Fruit fly (Drosophila melanogaster) whole organism, embryonic: ENCODE data around the gene NitFhit.
A peak's percentile ranks its signal among the peaks of the same experiment; 100 is the strongest.

Experiments used
- Atf6 ChIP-seq: fragments of 200-800 bp; sonication (Bioruptor generic); IDR thresholded peaks from 2 replicates; pipeline ENCODE4 v1.3.6; 2022; ENCODE audit warnings: missing biosample characterization, missing genetic modification characterization
- BEAF-32 ChIP-seq: fragments of 200-800 bp; sonication (Bioruptor generic); optimal IDR thresholded peaks from 3 replicates; lab custom pipeline; 2017; ENCODE audit warnings: missing biosample characterization, missing genetic modification characterization, mild to moderate bottlenecking, moderate library complexity, missing genetic modification reagents
- C15 ChIP-seq: fragments of 200-800 bp; sonication (Bioruptor generic); IDR thresholded peaks from 3 replicates; pipeline ENCODE4 v1.3.6; 2022; ENCODE audit warnings: missing biosample characterization, missing genetic modification characterization
- CG10274 ChIP-seq: fragments of 200-800 bp; sonication (Bioruptor generic); optimal IDR thresholded peaks from 3 replicates; lab custom pipeline; 2017; ENCODE audit warnings: missing biosample characterization, mild to moderate bottlenecking, missing genetic modification characterization
- CG10431 ChIP-seq: fragments of 200-800 bp; sonication (Bioruptor generic); optimal IDR thresholded peaks from 3 replicates; lab custom pipeline; 2018; ENCODE audit warnings: missing biosample characterization, mild to moderate bottlenecking, missing genetic modification characterization
- CG12744 ChIP-seq: fragments of 200-800 bp; sonication (Bioruptor generic); optimal IDR thresholded peaks from 2 replicates; lab custom pipeline; 2016; ENCODE audit warnings: missing biosample characterization, missing genetic modification characterization
- CG12769 ChIP-seq: fragments of 200-800 bp; sonication (Bioruptor generic); optimal IDR thresholded peaks from 2 replicates; lab custom pipeline; 2019; ENCODE audit warnings: missing biosample characterization, mild to moderate bottlenecking, missing genetic modification characterization, moderate library complexity
- CG13287 ChIP-seq: fragments of 200-800 bp; sonication (Bioruptor generic); IDR thresholded peaks from 2 replicates; pipeline ENCODE4 v1.3.6; 2022; ENCODE audit warnings: missing biosample characterization, missing genetic modification characterization; ENCODE audit not compliant: partially characterized antibody
- CG14014 ChIP-seq: fragments of 200-800 bp; sonication (Bioruptor generic); IDR thresholded peaks from 2 replicates; pipeline ENCODE4 v1.3.6; 2022; ENCODE audit warnings: missing biosample characterization, missing genetic modification characterization
- CG14710 ChIP-seq: fragments of 200-800 bp; sonication (Bioruptor generic); optimal IDR thresholded peaks from 3 replicates; lab custom pipeline; 2019; ENCODE audit warnings: missing biosample characterization, mild to moderate bottlenecking, missing genetic modification characterization, moderate library complexity
- CG18011 ChIP-seq: fragments of 200-800 bp; sonication (Bioruptor generic); optimal IDR thresholded peaks from 2 replicates; lab custom pipeline; 2017; ENCODE audit warnings: missing biosample characterization, missing genetic modification characterization, mild to moderate bottlenecking, moderate library complexity, missing genotype
- CG18764 ChIP-seq: fragments of 200-800 bp; sonication (Bioruptor generic); optimal IDR thresholded peaks from 3 replicates; lab custom pipeline; 2016; ENCODE audit warnings: missing biosample characterization, missing genetic modification characterization
- CG2116 ChIP-seq: fragments of 200-800 bp; sonication (Bioruptor generic); optimal IDR thresholded peaks from 3 replicates; lab custom pipeline; 2018; ENCODE audit warnings: missing biosample characterization, mild to moderate bottlenecking, missing genetic modification characterization
- CG2120 ChIP-seq: fragments of 200-800 bp; sonication (Bioruptor generic); optimal IDR thresholded peaks from 3 replicates; lab custom pipeline; 2016; ENCODE audit warnings: missing biosample characterization, missing genetic modification characterization
- CG30020 ChIP-seq: fragments of 200-800 bp; optimal IDR thresholded peaks from 2 replicates; lab custom pipeline; 2019; ENCODE audit warnings: missing biosample characterization, mild to moderate bottlenecking, missing genetic modification characterization, moderate library complexity
- CG31365 ChIP-seq: fragments of 200-800 bp; sonication (Bioruptor generic); optimal IDR thresholded peaks from 2 replicates; lab custom pipeline; 2018; ENCODE audit warnings: missing biosample characterization, mild to moderate bottlenecking, missing genetic modification characterization
- CG32767 ChIP-seq: fragments of 200-800 bp; sonication (Bioruptor generic); IDR thresholded peaks from 2 replicates; pipeline ENCODE4 v1.3.6; 2022; ENCODE audit warnings: missing biosample characterization, missing genetic modification characterization
- CG33213 ChIP-seq: fragments of 200-800 bp; sonication (Bioruptor generic); optimal IDR thresholded peaks from 3 replicates; lab custom pipeline; 2016; ENCODE audit warnings: missing biosample characterization, missing genetic modification characterization
- CG3847 ChIP-seq: fragments of 200-800 bp; sonication (Bioruptor generic); IDR thresholded peaks from 2 replicates; pipeline ENCODE4 v1.3.6; 2022; ENCODE audit warnings: missing biosample characterization, missing genetic modification characterization
- CG4404 ChIP-seq: fragments of 200-800 bp; sonication (Bioruptor generic); IDR thresholded peaks from 2 replicates; pipeline ENCODE4 v1.3.6; 2022; ENCODE audit warnings: missing biosample characterization, missing genetic modification characterization
- CG4617 ChIP-seq: fragments of 200-800 bp; sonication (Bioruptor generic); optimal IDR thresholded peaks from 3 replicates; lab custom pipeline; 2016; ENCODE audit warnings: missing biosample characterization, missing genetic modification characterization, borderline replicate concordance
- CG6175 ChIP-seq: fragments of 200-800 bp; sonication (Bioruptor generic); IDR thresholded peaks from 3 replicates; pipeline ENCODE4 v1.3.6; 2022; ENCODE audit warnings: missing biosample characterization, missing genetic modification characterization
- CG6254 ChIP-seq: fragments of 200-800 bp; sonication (Bioruptor generic); optimal IDR thresholded peaks from 3 replicates; lab custom pipeline; 2017; ENCODE audit warnings: mild to moderate bottlenecking, missing biosample characterization, missing genetic modification reagents, missing genetic modification characterization
- CG9609 ChIP-seq: fragments of 200-800 bp; sonication (Bioruptor generic); optimal IDR thresholded peaks from 3 replicates; lab custom pipeline; 2016; ENCODE audit warnings: missing biosample characterization, missing genetic modification characterization
- Dll ChIP-seq: fragments of 200-800 bp; sonication (Bioruptor generic); IDR thresholded peaks from 4 replicates; pipeline ENCODE4 v1.3.6; 2022; ENCODE audit warnings: missing biosample characterization, missing genetic modification characterization; ENCODE audit not compliant: partially characterized antibody
- Ets65A ChIP-seq: fragments of 200-800 bp; sonication (Bioruptor generic); peaks from one replicate; lab custom pipeline; 2016; ENCODE audit warnings: missing biosample characterization, missing genetic modification characterization
- MBD-R2 ChIP-seq: fragments of 200-800 bp; sonication (Bioruptor generic); IDR thresholded peaks from 2 replicates; pipeline ENCODE4 v1.3.6; 2022; ENCODE audit warnings: missing biosample characterization, missing genetic modification characterization
- MESR4 ChIP-seq: fragments of 200-800 bp; sonication (Bioruptor generic); optimal IDR thresholded peaks from 2 replicates; lab custom pipeline; 2018; ENCODE audit warnings: missing biosample characterization, mild to moderate bottlenecking, missing genetic modification characterization, moderate library complexity
- Meics ChIP-seq: fragments of 200-800 bp; sonication (Bioruptor generic); optimal IDR thresholded peaks from 2 replicates; lab custom pipeline; 2017; ENCODE audit warnings: missing biosample characterization, mild to moderate bottlenecking, missing genetic modification characterization
- Opbp ChIP-seq: fragments of 200-800 bp; sonication (Bioruptor generic); IDR thresholded peaks from 3 replicates; pipeline ENCODE4 v1.3.6; 2022; ENCODE audit warnings: missing biosample characterization, missing genetic modification characterization; ENCODE audit not compliant: partially characterized antibody
- Poxn ChIP-seq: fragments of 200-800 bp; sonication (Bioruptor generic); IDR thresholded peaks from 2 replicates; pipeline ENCODE4 v1.3.6; 2022; ENCODE audit warnings: missing biosample characterization, missing genetic modification characterization
- Sry-β ChIP-seq: fragments of 200-800 bp; sonication (Bioruptor generic); optimal IDR thresholded peaks from 2 replicates; lab custom pipeline; 2018; ENCODE audit warnings: missing biosample characterization, mild to moderate bottlenecking, missing genetic modification characterization, moderate library complexity
- Taf1 ChIP-seq: fragments of 200-800 bp; sonication (Bioruptor generic); IDR thresholded peaks from 2 replicates; pipeline ENCODE4 v1.3.6; 2022; ENCODE audit warnings: missing biosample characterization, missing genetic modification characterization
- Xrp1 ChIP-seq: fragments of 200-800 bp; sonication (Bioruptor generic); IDR thresholded peaks from 2 replicates; pipeline ENCODE4 v1.3.6; 2022; ENCODE audit warnings: missing biosample characterization, missing genetic modification characterization
- ac ChIP-seq: fragments of 200-800 bp; sonication (Bioruptor generic); optimal IDR thresholded peaks from 3 replicates; lab custom pipeline; 2017; ENCODE audit warnings: missing biosample characterization, mild to moderate bottlenecking, missing genetic modification characterization
- aop ChIP-seq: fragments of 200-800 bp; sonication (Bioruptor generic); IDR thresholded peaks from 2 replicates; pipeline ENCODE4 v1.3.6; 2022; ENCODE audit warnings: missing biosample characterization, missing genetic modification characterization
- ap ChIP-seq: fragments of 200-800 bp; sonication (Bioruptor generic); IDR thresholded peaks from 2 replicates; pipeline ENCODE4 v1.3.6; 2022; ENCODE audit warnings: missing biosample characterization, missing genetic modification characterization
- crc ChIP-seq: fragments of 200-800 bp; sonication (Bioruptor generic); optimal IDR thresholded peaks from 2 replicates; lab custom pipeline; 2016; ENCODE audit warnings: missing biosample characterization, missing genetic modification characterization
- dan ChIP-seq: fragments of 200-800 bp; sonication (Bioruptor generic); IDR thresholded peaks from 2 replicates; pipeline ENCODE4 v1.3.6; 2022; ENCODE audit warnings: missing biosample characterization, missing genetic modification characterization
- dati ChIP-seq: fragments of 200-800 bp; sonication (Bioruptor generic); IDR thresholded peaks from 2 replicates; pipeline ENCODE4 v1.3.6; 2022; ENCODE audit warnings: missing biosample characterization, missing genetic modification characterization
- gsb ChIP-seq: fragments of 200-800 bp; sonication (Bioruptor generic); IDR thresholded peaks from 2 replicates; pipeline ENCODE4 v1.3.6; 2022; ENCODE audit warnings: missing biosample characterization, missing genetic modification characterization
- hb ChIP-seq: fragments of 200-800 bp; sonication (Bioruptor generic); IDR thresholded peaks from 3 replicates; pipeline ENCODE4 v1.3.6; 2022; ENCODE audit warnings: missing biosample characterization, missing genetic modification characterization; ENCODE audit not compliant: partially characterized antibody
- ind ChIP-seq: fragments of 200-800 bp; sonication (Bioruptor generic); optimal IDR thresholded peaks from 3 replicates; lab custom pipeline; 2016; ENCODE audit warnings: missing biosample characterization, missing genetic modification characterization
- ken ChIP-seq: fragments of 200-800 bp; sonication (Bioruptor generic); IDR thresholded peaks from 3 replicates; pipeline ENCODE4 v1.3.6; 2022; ENCODE audit warnings: missing biosample characterization, missing genetic modification characterization
- lov ChIP-seq, 2 experiments: fragments of 200-800 bp in 1 of 2; fragments of >200 bp in 1 of 2; sonication (Bioruptor generic) in 1 of 2; IDR thresholded peaks in 1 of 2; optimal IDR thresholded peaks in 1 of 2; 2 replicates in 1 of 2; 3 replicates in 1 of 2; pipeline versions ENCODE4 v1.3.6 to Lab custom; 2017 to 2022; ENCODE audit warnings: missing biosample characterization in 1 of 2, missing genetic modification characterization in 1 of 2
- luna ChIP-seq: fragments of 200-800 bp; sonication (Bioruptor generic); optimal IDR thresholded peaks from 2 replicates; lab custom pipeline; 2016; ENCODE audit warnings: missing biosample characterization, missing genetic modification characterization
- nerfin-2 ChIP-seq: fragments of 200-800 bp; sonication (Bioruptor generic); IDR thresholded peaks from 2 replicates; pipeline ENCODE4 v1.3.6; 2022; ENCODE audit warnings: missing biosample characterization, missing genetic modification characterization; ENCODE audit not compliant: partially characterized antibody
- rib ChIP-seq: fragments of 200-800 bp; sonication (Bioruptor generic); IDR thresholded peaks from 2 replicates; pipeline ENCODE4 v1.3.6; 2022; ENCODE audit warnings: missing biosample characterization, missing genetic modification characterization
- shn ChIP-seq: fragments of 200-800 bp; sonication (Bioruptor generic); optimal IDR thresholded peaks from 3 replicates; lab custom pipeline; 2016; ENCODE audit warnings: missing biosample characterization, missing genetic modification characterization
- unc-4 ChIP-seq: fragments of 200-800 bp; sonication (Bioruptor generic); IDR thresholded peaks from 2 replicates; pipeline ENCODE4 v1.3.6; 2022; ENCODE audit warnings: missing biosample characterization, missing genetic modification characterization; ENCODE audit not compliant: partially characterized antibody

The NitFhit gene

DNA sequence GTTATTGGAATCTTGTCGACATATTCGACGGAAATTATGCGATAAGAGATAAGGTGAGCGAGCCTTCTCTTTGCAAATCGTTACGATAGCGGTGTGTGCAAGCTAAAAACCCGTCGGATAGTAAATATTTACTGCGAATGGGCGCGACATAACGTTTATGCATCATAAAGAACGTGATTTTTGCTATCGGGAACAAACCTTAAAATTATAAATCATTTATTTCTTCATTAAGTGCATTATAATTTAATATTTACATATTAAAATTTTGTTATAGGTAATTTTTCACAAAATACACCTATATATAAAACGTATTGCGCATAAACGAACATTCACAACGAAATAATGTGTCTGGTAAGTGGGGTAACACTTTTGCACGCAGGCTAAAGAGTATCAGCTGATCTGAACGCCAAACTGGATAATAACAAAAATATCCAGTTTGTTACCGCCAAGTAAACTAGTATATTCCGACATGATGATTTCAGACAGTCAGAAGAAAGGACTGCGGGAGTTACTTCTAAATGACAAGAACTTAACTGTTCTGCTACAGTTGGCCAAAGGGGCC, 2.3 kb downstream of the NitFhit start, which contains the start of the genes Gk1 and CG13876 (continued):
- TF ChIP-seq CG13287 (GFP tag; lab: Robert Waterston, UW) (peak; percentile 34; the same call in 1 of the 2 replicates), CG14014 (GFP tag; lab: Robert Waterston, UW) (peak; percentile 96), CG10431 (GFP tag; lab: Kevin White, UChicago) (peak; percentile 86), rib (GFP tag; lab: Robert Waterston, UW) (peak; percentile 94), aop (GFP tag; lab: Robert Waterston, UW) (peak; percentile 26; the same call in 1 of the 2 replicates), Meics (peak; percentile 97), CG12744 (peak; percentile 62), Sry-β (peak; percentile 30), CG31365 (tag; lab: Kevin White, UChicago) (peak; percentile 77), dati (GFP tag; lab: Robert Waterston, UW) (peak; percentile 57; the same call in 1 of the 2 replicates), MBD-R2 (GFP tag; lab: Robert Waterston, UW) (peak; percentile 94), ap (peak; percentile 89), CG33213 (GFP tag; lab: Kevin White, UChicago) (peak; percentile 9), gsb (peak; percentile 84), CG3847 (GFP tag; lab: Robert Waterston, UW) (peak; percentile 94), CG4404 (GFP tag; lab: Robert Waterston, UW) (peak; percentile 65), Atf6 (peak; percentile 97), CG10274 (GFP tag; lab: Kevin White, UChicago) (peak; percentile 79), crc (no peak), shn (GFP tag; lab: Kevin White, UChicago) (no peak), CG32767 (GFP tag; lab: Robert Waterston, UW) (peak; percentile 94), ac (GFP tag; lab: Kevin White, UChicago) (peak; percentile 76), CG18011 (peak; percentile 80), hb (GFP tag; lab: Robert Waterston, UW) (no peak), luna (GFP tag; lab: Kevin White, UChicago) (no peak), CG4617 (GFP tag; lab: Kevin White, UChicago) (peak; percentile 70), Xrp1 (peak; percentile 97), CG12769 (tag; lab: Kevin White, UChicago) (peak; percentile 95), ken (GFP tag; lab: Robert Waterston, UW) (peak; percentile 91), lov (optimal IDR thresholded peaks at IDR 0.05; lab: Kevin White, UChicago) (no peak), lov (GFP tag; IDR thresholded peaks at IDR 0.05; lab: Robert Waterston, UW) (peak; percentile 91), CG18764 (GFP tag; lab: Kevin White, UChicago) (peak; percentile 85), Taf1 (GFP tag; lab: Robert Waterston, UW) (peak; percentile 86)

DNA sequence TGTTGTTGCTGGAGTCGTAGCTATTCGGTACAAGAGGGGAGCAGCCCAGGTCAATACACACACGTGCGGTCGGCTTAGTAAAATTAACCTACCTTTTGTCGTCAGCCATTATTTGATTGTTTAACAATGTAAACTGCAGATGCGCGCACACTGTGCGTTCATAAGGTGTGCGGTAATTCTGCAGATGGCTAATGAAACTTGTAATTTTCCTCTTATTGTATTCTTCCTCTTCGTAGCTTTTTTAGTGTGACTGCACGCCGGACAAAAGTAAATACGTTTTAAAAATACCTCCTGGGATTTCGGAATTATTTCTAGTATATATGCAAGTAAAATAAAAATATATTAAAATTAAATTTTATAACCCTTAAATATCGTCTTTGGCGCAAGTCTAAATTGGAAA, 7.7 kb downstream of the NitFhit start, which contains the start of gene Prp4k:
Gene Prp4k, minus strand, starts transcription at position 258 of the 400 bp plus-strand sequence.
- TF ChIP-seq CG9609 (GFP tag; lab: Kevin White, UChicago): no peak
- TF ChIP-seq Dll: 0 out of 4 replicates have a peak, but pooled peaks have one; percentile 33
- no peak for TF ChIP-seq CG6254 (GFP tag; lab: Kevin White, UChicago)
- TF ChIP-seq CG2120 (GFP tag; lab: Kevin White, UChicago): no peak
- TF ChIP-seq unc-4 (GFP tag; lab: Robert Waterston, UW): no peak
- TF ChIP-seq nerfin-2 (GFP tag; lab: Robert Waterston, UW): no peak
- 0 out of 3 replicates have a peak, but pooled peaks have one; percentile 11 for TF ChIP-seq CG6175 (GFP tag; lab: Robert Waterston, UW)
- peak; percentile 4 for TF ChIP-seq CG30020 (tag; lab: Kevin White, UChicago)
- peak; percentile 37 for TF ChIP-seq CG14710 (tag; lab: Kevin White, UChicago)
- TF ChIP-seq Ets65A (GFP tag; lab: Kevin White, UChicago): no peak
- peak; percentile 61 for TF ChIP-seq MBD-R2 (GFP tag; lab: Robert Waterston, UW)
- TF ChIP-seq Opbp (GFP tag; lab: Robert Waterston, UW): 0 out of 3 replicates have a peak, but pooled peaks have one; percentile 41
- no peak for TF ChIP-seq ind
- TF ChIP-seq C15: no peak
- TF ChIP-seq BEAF-32 (GFP tag; lab: Kevin White, UChicago): peak; percentile 11
- TF ChIP-seq CG2116 (GFP tag; lab: Kevin White, UChicago): no peak
- peak; percentile 97 for TF ChIP-seq MESR4 (GFP tag; lab: Kevin White, UChicago)
- no peak for TF ChIP-seq Poxn (GFP tag; lab: Robert Waterston, UW)
- no peak for TF ChIP-seq dan
